Fruit fly (Drosophila melanogaster) whole organism: ENCODE data around the gene CG33511.

Source experiments
- CG8478 ChIP-seq: fragments of >200 bp; optimal IDR thresholded peaks from 2 replicates; lab custom pipeline; 2018; ENCODE audit warnings: inconsistent platforms
- Dll ChIP-seq: fragments of >200 bp; optimal IDR thresholded peaks from 2 replicates; lab custom pipeline; 2017
- EcR ChIP-seq, 2 experiments: fragments of >200 bp; optimal IDR thresholded peaks; 2 replicates each; lab custom pipeline; 2017; ENCODE audit warnings: missing biosample characterization in 2 of 2, missing genetic modification characterization in 2 of 2, missing genetic modification reagents in 2 of 2
- pan ChIP-seq: fragments of >200 bp; optimal IDR thresholded peaks from 2 replicates; lab custom pipeline; 2017
- psq ChIP-seq: fragments of >200 bp; optimal IDR thresholded peaks from 2 replicates; lab custom pipeline; 2017
- usp ChIP-seq: fragments of >200 bp; optimal IDR thresholded peaks from 2 replicates; lab custom pipeline; 2017; ENCODE audit warnings: missing biosample characterization, missing genetic modification characterization, mixed read lengths

CG33511 gene

dm6 chr2L:21082444-21083201, at the start of gene CG33511:
TSS of gene CG33511 (minus strand) at chr2L:21082494.
- no peak for TF ChIP-seq pan (lab: Kevin White, UChicago)
- TF ChIP-seq Dll (lab: Kevin White, UChicago) = no peak
- no peak for TF ChIP-seq EcR (GFP tag; optimal IDR thresholded peaks at IDR 0.05; lab: Kevin White, UChicago)
- TF ChIP-seq usp (GFP tag; lab: Kevin White, UChicago) = no peak
- TF ChIP-seq psq = no peak
- TF ChIP-seq CG8478 (lab: Kevin White, UChicago) = no peak

dm6 chr2L:21115687-21116086, 33.4 kb upstream of the CG33511 start:
- no peak for TF ChIP-seq usp (GFP tag; lab: Kevin White, UChicago)
- no peak for TF ChIP-seq psq
- TF ChIP-seq Dll (lab: Kevin White, UChicago) = no peak
- TF ChIP-seq EcR (GFP tag; optimal IDR thresholded peaks at IDR 0.05; lab: Kevin White, UChicago) = no peak
- TF ChIP-seq CG8478 (lab: Kevin White, UChicago) = no peak
- no peak for TF ChIP-seq pan (lab: Kevin White, UChicago)

- TF ChIP-seq EcR (GFP tag; optimal IDR thresholded peaks at IDR 0.05; lab: Kevin White, UChicago) (peak in 1 of 2 experiments; percentile 4), pan (lab: Kevin White, UChicago) (no peak)
These were observed 31.3 kb upstream of the CG33511 start for dm6 chr2L:21113546-21113945.

- no peak for TF ChIP-seq EcR (GFP tag; optimal IDR thresholded peaks at IDR 0.05; lab: Kevin White, UChicago)
- no peak for TF ChIP-seq psq
- TF ChIP-seq Dll (lab: Kevin White, UChicago) = no peak
- TF ChIP-seq usp (GFP tag; lab: Kevin White, UChicago) = no peak
- TF ChIP-seq CG8478 (lab: Kevin White, UChicago) = no peak
- no peak for TF ChIP-seq pan (lab: Kevin White, UChicago)
These were observed 29.6 kb upstream of the CG33511 start for dm6 chr2L:21111849-21112248.

dm6 chr2L:21109680-21110079, 27.4 kb upstream of the CG33511 start:
- TF ChIP-seq pan (lab: Kevin White, UChicago) = no peak
- no peak for TF ChIP-seq CG8478 (lab: Kevin White, UChicago)
- TF ChIP-seq EcR (GFP tag; optimal IDR thresholded peaks at IDR 0.05; lab: Kevin White, UChicago) = no peak
- TF ChIP-seq usp (GFP tag; lab: Kevin White, UChicago) = no peak
- TF ChIP-seq psq = no peak
- TF ChIP-seq Dll (lab: Kevin White, UChicago) = no peak

- TF ChIP-seq Dll (lab: Kevin White, UChicago) (no peak), usp (GFP tag; lab: Kevin White, UChicago) (no peak), CG8478 (lab: Kevin White, UChicago) (no peak), EcR (GFP tag; optimal IDR thresholded peaks at IDR 0.05; lab: Kevin White, UChicago) (no peak), pan (lab: Kevin White, UChicago) (no peak), psq (no peak)
These were observed 26.5 kb upstream of the CG33511 start for dm6 chr2L:21108759-21109282.

- TF ChIP-seq usp (GFP tag; lab: Kevin White, UChicago) (no peak), EcR (GFP tag; optimal IDR thresholded peaks at IDR 0.05; lab: Kevin White, UChicago) (no peak), psq (no peak), CG8478 (lab: Kevin White, UChicago) (no peak), Dll (lab: Kevin White, UChicago) (no peak), pan (lab: Kevin White, UChicago) (no peak)
These were observed 25.6 kb upstream of the CG33511 start for dm6 chr2L:21107651-21108489.

dm6 chr2L:21105127-21105526, 22.8 kb upstream of the CG33511 start:
- TF ChIP-seq usp (GFP tag; lab: Kevin White, UChicago) (no peak), pan (lab: Kevin White, UChicago) (no peak), EcR (GFP tag; optimal IDR thresholded peaks at IDR 0.05; lab: Kevin White, UChicago) (no peak), psq (no peak), CG8478 (lab: Kevin White, UChicago) (no peak), Dll (lab: Kevin White, UChicago) (no peak)

dm6 chr2L:21104326-21104725, 22.0 kb upstream of the CG33511 start, which contains the start of the genes CG46307 and Nhe2:
TSS of gene CG46307 (plus strand) at chr2L:21104568.
TSS of gene Nhe2 (plus strand) at chr2L:21104568.
- TF ChIP-seq usp (GFP tag; lab: Kevin White, UChicago) (no peak), CG8478 (lab: Kevin White, UChicago) (no peak), psq (no peak), EcR (GFP tag; optimal IDR thresholded peaks at IDR 0.05; lab: Kevin White, UChicago) (no peak)

dm6 chr2L:21102399-21103108, 20.3 kb upstream of the CG33511 start, which contains the start of gene CG9257:
TSS of gene CG9257 (plus strand) at chr2L:21102743.
- TF ChIP-seq pan (lab: Kevin White, UChicago) (no peak), Dll (lab: Kevin White, UChicago) (no peak), CG8478 (lab: Kevin White, UChicago) (no peak), usp (GFP tag; lab: Kevin White, UChicago) (no peak), EcR (GFP tag; optimal IDR thresholded peaks at IDR 0.05; lab: Kevin White, UChicago) (no peak), psq (no peak)

- no peak for TF ChIP-seq usp (GFP tag; lab: Kevin White, UChicago)
- TF ChIP-seq Dll (lab: Kevin White, UChicago) = no peak
- TF ChIP-seq pan (lab: Kevin White, UChicago) = no peak
- no peak for TF ChIP-seq psq
- no peak for TF ChIP-seq CG8478 (lab: Kevin White, UChicago)
These were observed 15.6 kb upstream of the CG33511 start for dm6 chr2L:21097850-21098249.
